Fruit fly (Drosophila melanogaster) whole organism, embryonic: ENCODE data around the gene CG42726.
A peak's percentile ranks its signal among the peaks of the same experiment; 100 is the strongest.

ENCODE experiments used
- ATbp ChIP-seq: fragments of 200-800 bp; sonication (Bioruptor generic); optimal IDR thresholded peaks from 2 replicates; lab custom pipeline; 2017; ENCODE audit warnings: missing biosample characterization, mild to moderate bottlenecking, missing genetic modification characterization, missing genetic modification reagents
- Atf-2 ChIP-seq: fragments of 200-800 bp; sonication (Bioruptor generic); optimal IDR thresholded peaks from 2 replicates; lab custom pipeline; 2016; ENCODE audit warnings: missing biosample characterization, missing genetic modification characterization
- Atf6 ChIP-seq: fragments of 200-800 bp; sonication (Bioruptor generic); IDR thresholded peaks from 2 replicates; pipeline ENCODE4 v1.3.6; 2022; ENCODE audit warnings: missing biosample characterization, missing genetic modification characterization
- Awh ChIP-seq: fragments of 200-800 bp; sonication (Bioruptor generic); IDR thresholded peaks from 2 replicates; pipeline ENCODE4, ENCODE4 v1.3.6; 2022; ENCODE audit warnings: missing biosample characterization, missing genetic modification characterization
- Blimp-1 ChIP-seq: fragments of 200-800 bp; sonication (Bioruptor generic); optimal IDR thresholded peaks from 3 replicates; lab custom pipeline; 2018; ENCODE audit warnings: missing biosample characterization, missing genetic modification characterization, mild to moderate bottlenecking, moderate library complexity, missing genetic modification reagents
- BtbVII ChIP-seq: fragments of 200-800 bp; sonication (Bioruptor generic); optimal IDR thresholded peaks from 3 replicates; lab custom pipeline; 2017; ENCODE audit warnings: missing biosample characterization, mild to moderate bottlenecking, missing genetic modification characterization
- CG11456 ChIP-seq: fragments of 200-800 bp; sonication (Bioruptor generic); IDR thresholded peaks from 3 replicates; pipeline ENCODE4 v1.3.6; 2022; ENCODE audit warnings: missing biosample characterization, missing genetic modification characterization
- CG11723 ChIP-seq: fragments of 200-800 bp; sonication (Bioruptor generic); optimal IDR thresholded peaks from 2 replicates; lab custom pipeline; 2017; ENCODE audit warnings: missing biosample characterization, mild to moderate bottlenecking, missing genetic modification characterization
- CG12104 ChIP-seq: fragments of 200-800 bp; sonication (Bioruptor generic); optimal IDR thresholded peaks from 3 replicates; lab custom pipeline; 2016; ENCODE audit warnings: missing biosample characterization, missing genetic modification characterization
- CG12769 ChIP-seq: fragments of 200-800 bp; sonication (Bioruptor generic); optimal IDR thresholded peaks from 2 replicates; lab custom pipeline; 2019; ENCODE audit warnings: missing biosample characterization, mild to moderate bottlenecking, missing genetic modification characterization, moderate library complexity
- CG1602 ChIP-seq: fragments of 200-800 bp; sonication (Bioruptor generic); optimal IDR thresholded peaks from 3 replicates; lab custom pipeline; 2016; ENCODE audit warnings: missing biosample characterization, missing genetic modification characterization
- CG18599 ChIP-seq: fragments of 200-800 bp; sonication (Bioruptor generic); optimal IDR thresholded peaks from 3 replicates; lab custom pipeline; 2017; ENCODE audit warnings: missing biosample characterization, missing genetic modification characterization, mild to moderate bottlenecking, moderate library complexity, missing genetic modification reagents
- CG30020 ChIP-seq: fragments of 200-800 bp; optimal IDR thresholded peaks from 2 replicates; lab custom pipeline; 2019; ENCODE audit warnings: missing biosample characterization, mild to moderate bottlenecking, missing genetic modification characterization, moderate library complexity
- CG3163 ChIP-seq: fragments of 200-800 bp; sonication (Bioruptor generic); optimal IDR thresholded peaks from 3 replicates; lab custom pipeline; 2016; ENCODE audit warnings: missing biosample characterization, missing genetic modification characterization
- CG6689 ChIP-seq: fragments of 200-800 bp; sonication (Bioruptor generic); IDR thresholded peaks from 2 replicates; pipeline ENCODE4 v1.3.6; 2022; ENCODE audit warnings: missing biosample characterization, missing genetic modification characterization
- CG6791 ChIP-seq: fragments of 200-800 bp; sonication (Bioruptor generic); IDR thresholded peaks from 3 replicates; pipeline ENCODE4 v1.3.6; 2022; ENCODE audit warnings: missing biosample characterization, missing genetic modification characterization; ENCODE audit not compliant: partially characterized antibody
- CG8089 ChIP-seq: fragments of 200-800 bp; sonication (Bioruptor generic); optimal IDR thresholded peaks from 3 replicates; lab custom pipeline; 2016; ENCODE audit warnings: missing biosample characterization, missing genetic modification characterization
- CG8290 ChIP-seq, 3 experiments: fragments of 200-800 bp; sonication (Bioruptor generic); optimal IDR thresholded peaks; 2 replicates each; lab custom pipeline; 2016 to 2019; ENCODE audit warnings: missing biosample characterization in 3 of 3, missing genetic modification characterization in 3 of 3, mild to moderate bottlenecking in 2 of 3, moderate library complexity in 1 of 3
- CG9437 ChIP-seq: fragments of 200-800 bp; sonication (Bioruptor generic); optimal IDR thresholded peaks from 2 replicates; lab custom pipeline; 2018; ENCODE audit warnings: missing biosample characterization, mild to moderate bottlenecking, missing genetic modification characterization
- CG9817 ChIP-seq: fragments of 200-800 bp; sonication (Bioruptor generic); optimal IDR thresholded peaks from 2 replicates; lab custom pipeline; 2018; ENCODE audit warnings: missing biosample characterization, mild to moderate bottlenecking, missing genetic modification characterization, moderate library complexity
- CHES-1-like ChIP-seq: fragments of 200-800 bp; sonication (Bioruptor generic); optimal IDR thresholded peaks from 2 replicates; lab custom pipeline; 2016; ENCODE audit warnings: missing biosample characterization, missing genetic modification characterization
- Elba2 ChIP-seq: fragments of 200-800 bp; sonication (Bioruptor generic); optimal IDR thresholded peaks from 3 replicates; lab custom pipeline; 2016; ENCODE audit warnings: missing biosample characterization, missing genetic modification characterization
- Gug ChIP-seq: fragments of 200-800 bp; sonication (Bioruptor generic); IDR thresholded peaks from 4 replicates; pipeline ENCODE4 v1.3.6; 2022; ENCODE audit warnings: missing biosample characterization, missing genetic modification characterization
- HmgZ ChIP-seq: fragments of 200-800 bp; sonication (Bioruptor generic); optimal IDR thresholded peaks from 2 replicates; lab custom pipeline; 2018; ENCODE audit warnings: missing biosample characterization, mild to moderate bottlenecking, missing genetic modification characterization
- Hr78 ChIP-seq, 2 experiments: fragments of 200-800 bp in 1 of 2; fragments of >200 bp in 1 of 2; sonication (Bioruptor generic) in 1 of 2; optimal IDR thresholded peaks; 2 replicates each; lab custom pipeline; 2017 to 2019; ENCODE audit warnings: missing biosample characterization in 2 of 2, missing genetic modification characterization in 2 of 2, mild to moderate bottlenecking in 1 of 2, moderate library complexity in 1 of 2
- Med ChIP-seq: fragments of 200-800 bp; sonication (Bioruptor generic); peaks from one replicate; lab custom pipeline; 2016; ENCODE audit warnings: missing biosample characterization, missing genetic modification characterization, mild to moderate bottlenecking, inconsistent platforms, moderate library complexity
- Sox100B ChIP-seq: fragments of 200-800 bp; sonication (Bioruptor generic); optimal IDR thresholded peaks from 3 replicates; lab custom pipeline; 2018; ENCODE audit warnings: missing biosample characterization, mild to moderate bottlenecking, missing genetic modification characterization
- Sry-δ ChIP-seq: fragments of 200-800 bp; sonication (Bioruptor generic); optimal IDR thresholded peaks from 2 replicates; lab custom pipeline; 2016; ENCODE audit warnings: missing biosample characterization, missing genetic modification characterization
- Taf1 ChIP-seq: fragments of 200-800 bp; sonication (Bioruptor generic); IDR thresholded peaks from 2 replicates; pipeline ENCODE4 v1.3.6; 2022; ENCODE audit warnings: missing biosample characterization, missing genetic modification characterization
- Usf ChIP-seq: fragments of 200-800 bp; sonication (Bioruptor generic); optimal IDR thresholded peaks from 2 replicates; lab custom pipeline; 2017; ENCODE audit warnings: missing genotype, missing biosample characterization, missing genetic modification characterization
- YL-1 ChIP-seq: fragments of 200-800 bp; sonication (Bioruptor generic); optimal IDR thresholded peaks from 3 replicates; lab custom pipeline; 2017; ENCODE audit warnings: missing biosample characterization, mild to moderate bottlenecking, missing genetic modification characterization
- ab ChIP-seq: fragments of 200-800 bp; sonication (Bioruptor generic); optimal IDR thresholded peaks from 2 replicates; lab custom pipeline; 2016; ENCODE audit warnings: missing biosample characterization, missing genetic modification characterization
- abd-A ChIP-seq: fragments of 200-800 bp; sonication (Bioruptor generic); optimal IDR thresholded peaks from 3 replicates; lab custom pipeline; 2019; ENCODE audit warnings: missing biosample characterization, mild to moderate bottlenecking, missing genetic modification characterization, moderate library complexity
- amos ChIP-seq: fragments of 200-800 bp; sonication (Bioruptor generic); IDR thresholded peaks from 2 replicates; pipeline ENCODE4 v1.3.6; 2022; ENCODE audit warnings: missing biosample characterization, missing genetic modification characterization; ENCODE audit not compliant: partially characterized antibody
- cwo ChIP-seq: fragments of 200-800 bp; sonication (Bioruptor generic); optimal IDR thresholded peaks from 3 replicates; lab custom pipeline; 2017; ENCODE audit warnings: missing biosample characterization, missing genetic modification characterization, mild to moderate bottlenecking, moderate library complexity, missing genetic modification reagents
- da ChIP-seq: fragments of 200-800 bp; sonication (Bioruptor generic); optimal IDR thresholded peaks from 2 replicates; lab custom pipeline; 2016; ENCODE audit warnings: missing biosample characterization, missing genetic modification characterization
- esg ChIP-seq: fragments of 200-800 bp; sonication (Bioruptor generic); conservative IDR thresholded peaks from 2 replicates; pipeline ENCODE4 v1.3.6; 2022; ENCODE audit warnings: missing biosample characterization, missing genetic modification characterization
- fd96Cb ChIP-seq: fragments of 200-800 bp; sonication (Bioruptor generic); optimal IDR thresholded peaks from 2 replicates; lab custom pipeline; 2018; ENCODE audit warnings: missing biosample characterization, mild to moderate bottlenecking, missing genetic modification characterization, moderate library complexity
- fru ChIP-seq: fragments of >200 bp; optimal IDR thresholded peaks from 2 replicates; lab custom pipeline; 2017
- lov ChIP-seq, 2 experiments: fragments of 200-800 bp in 1 of 2; fragments of >200 bp in 1 of 2; sonication (Bioruptor generic) in 1 of 2; IDR thresholded peaks in 1 of 2; optimal IDR thresholded peaks in 1 of 2; 2 replicates in 1 of 2; 3 replicates in 1 of 2; pipeline versions ENCODE4 v1.3.6 to Lab custom; 2017 to 2022; ENCODE audit warnings: missing biosample characterization in 1 of 2, missing genetic modification characterization in 1 of 2
- mld ChIP-seq: fragments of 200-800 bp; sonication (Bioruptor generic); IDR thresholded peaks from 3 replicates; pipeline ENCODE4 v1.3.6; 2022; ENCODE audit warnings: missing biosample characterization, missing genetic modification characterization; ENCODE audit not compliant: partially characterized antibody
- psq ChIP-seq: fragments of 200-800 bp; sonication (Bioruptor generic); optimal IDR thresholded peaks from 2 replicates; lab custom pipeline; 2017; ENCODE audit warnings: missing biosample characterization, missing genetic modification characterization
- pzg ChIP-seq: fragments of 200-800 bp; sonication (Bioruptor generic); optimal IDR thresholded peaks from 3 replicates; lab custom pipeline; 2018; ENCODE audit warnings: missing biosample characterization, mild to moderate bottlenecking, missing genetic modification characterization, moderate library complexity
- toy ChIP-seq: fragments of 200-800 bp; sonication (Bioruptor generic); IDR thresholded peaks from 2 replicates; pipeline ENCODE4 v1.3.6; 2022; ENCODE audit warnings: missing biosample characterization, missing genetic modification characterization
- unpg ChIP-seq: fragments of 200-800 bp; sonication (Bioruptor generic); optimal IDR thresholded peaks from 3 replicates; lab custom pipeline; 2018; ENCODE audit warnings: missing biosample characterization, mild to moderate bottlenecking, missing genetic modification characterization, moderate library complexity

Gene CG42726

DNA sequence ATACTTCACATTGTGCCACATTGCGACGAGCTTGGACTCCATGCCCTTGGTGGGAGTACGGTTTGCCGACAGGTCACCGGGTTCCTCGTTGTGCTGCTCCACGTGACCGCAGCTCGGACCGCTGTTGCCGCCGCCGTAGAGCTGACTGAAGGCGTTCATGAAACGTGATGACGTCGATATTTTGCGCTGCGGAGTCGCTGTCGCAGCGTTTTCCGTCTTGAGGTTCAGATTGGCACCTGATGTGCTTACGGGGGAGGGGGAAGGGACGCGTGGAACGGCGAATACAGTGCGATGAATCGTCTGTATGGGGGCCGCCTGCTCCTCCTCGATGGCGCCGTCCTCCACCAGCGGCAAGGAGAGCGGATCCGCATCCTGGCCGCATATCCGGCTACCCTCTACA lies 8.3 kb downstream of the CG42726 start:
- 0 out of 2 replicates have a peak, but pooled peaks have one; percentile 5 for TF ChIP-seq amos (GFP tag; lab: Robert Waterston, UW)
- TF ChIP-seq CG11723 (GFP tag; lab: Kevin White, UChicago): no peak
- TF ChIP-seq fru (lab: Kevin White, UChicago): no peak
- TF ChIP-seq mld (GFP tag; lab: Robert Waterston, UW): no peak
- TF ChIP-seq lov (optimal IDR thresholded peaks at IDR 0.05; lab: Kevin White, UChicago): no peak
- TF ChIP-seq lov (GFP tag; IDR thresholded peaks at IDR 0.05; lab: Robert Waterston, UW): 0 out of 3 replicates have a peak, but pooled peaks have one; percentile 22

DNA sequence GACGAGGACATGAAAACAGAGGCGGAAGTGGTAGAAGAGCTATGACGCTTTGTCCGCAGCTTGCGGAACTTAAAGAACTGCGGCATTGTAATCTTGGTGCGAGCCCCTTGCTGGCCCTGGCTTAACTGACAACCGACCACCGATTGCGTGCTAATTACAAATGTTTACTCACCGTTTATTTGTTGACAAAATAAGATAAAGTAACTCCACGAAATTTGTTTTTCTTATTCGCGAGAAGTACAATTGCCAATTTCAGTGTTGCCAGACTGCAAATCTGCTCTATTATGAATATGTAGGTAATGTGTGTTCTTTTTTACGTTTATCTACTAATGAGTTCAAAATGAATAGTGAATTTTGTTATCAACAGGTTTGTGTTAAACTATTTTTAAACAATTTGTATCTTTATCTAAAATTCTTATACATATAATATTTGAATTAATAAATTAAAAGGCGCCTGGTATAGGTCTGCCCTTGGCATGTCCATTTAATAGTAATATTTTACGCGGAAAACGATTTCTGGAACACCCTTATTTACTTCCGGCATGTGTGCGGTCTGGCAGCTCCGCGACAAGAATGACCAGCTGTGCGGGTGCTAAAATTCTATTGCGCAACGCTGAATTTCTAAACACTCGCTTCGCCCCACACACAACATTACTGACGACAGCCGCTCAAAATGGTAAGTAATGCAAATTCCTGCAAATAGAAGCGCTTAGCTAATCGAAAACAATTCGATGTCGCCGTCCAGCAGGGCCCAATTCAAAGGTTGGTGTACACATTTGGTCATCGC lies 9.0 kb downstream of the CG42726 start, which contains the start of the genes Atg4b and Hibch:
Gene Atg4b (minus strand): TSS at position 280 of the 787 bp plus-strand sequence.
Gene Hibch (plus strand): TSS at position 585 of the 787 bp plus-strand sequence.
- TF ChIP-seq CG12104 (GFP tag; lab: Kevin White, UChicago): peak; percentile 79
- TF ChIP-seq toy (GFP tag; lab: Robert Waterston, UW): peak; percentile 50; the same call in 1 of the 2 replicates
- peak; percentile 94 for TF ChIP-seq CG6689 (GFP tag; lab: Robert Waterston, UW)
- TF ChIP-seq da: no peak
- no peak for TF ChIP-seq ab
- TF ChIP-seq Sry-δ (GFP tag; lab: Kevin White, UChicago): peak; percentile 8
- TF ChIP-seq CG9437 (GFP tag; lab: Kevin White, UChicago): peak; percentile 72
- TF ChIP-seq CG9817 (tag; lab: Kevin White, UChicago): peak; percentile 90
- TF ChIP-seq BtbVII (GFP tag; lab: Kevin White, UChicago): peak; percentile 84
- peak; percentile 76 for TF ChIP-seq Blimp-1
- TF ChIP-seq HmgZ (tag; lab: Kevin White, UChicago): peak; percentile 77
- no peak for TF ChIP-seq CG8089
- peak; percentile 90 for TF ChIP-seq CG11456 (GFP tag; lab: Robert Waterston, UW)
- peak; percentile 82 for TF ChIP-seq CG1602 (GFP tag; lab: Kevin White, UChicago)
- peak; percentile 83; the same call in 1 of the 2 replicates for TF ChIP-seq Atf6 (GFP tag; lab: Robert Waterston, UW)
- peak; percentile 81 for TF ChIP-seq Gug
- peak; percentile 94 for TF ChIP-seq YL-1 (GFP tag; lab: Kevin White, UChicago)
- TF ChIP-seq Usf (GFP tag; lab: Kevin White, UChicago): peak; percentile 52
- TF ChIP-seq Elba2: peak; percentile 84
- peak; percentile 80 for TF ChIP-seq unpg (GFP tag; lab: Kevin White, UChicago)
- peak; percentile 91 for TF ChIP-seq CG18599 (GFP tag; lab: Kevin White, UChicago)
- no peak for TF ChIP-seq CG6791 (GFP tag; lab: Robert Waterston, UW)
- peak; percentile 61; the same call in 1 of the 2 replicates for TF ChIP-seq Taf1 (GFP tag; lab: Robert Waterston, UW)
- no peak for TF ChIP-seq Sox100B (GFP tag; lab: Kevin White, UChicago)
- TF ChIP-seq CG12769: no peak
- peak; percentile 79 for TF ChIP-seq cwo
- no peak for TF ChIP-seq Atf-2
- TF ChIP-seq fd96Cb (tag; lab: Kevin White, UChicago): peak; percentile 82
- peak; percentile 47 for TF ChIP-seq pzg (GFP tag; lab: Kevin White, UChicago)
- no peak for TF ChIP-seq abd-A (tag; lab: Kevin White, UChicago)
- 0 out of 2 replicates have a peak, but pooled peaks have one; percentile 47 for TF ChIP-seq Awh
- TF ChIP-seq psq (GFP tag; lab: Kevin White, UChicago): peak; percentile 20
- peak; percentile 70 for TF ChIP-seq Med (GFP tag; lab: Kevin White, UChicago)
- TF ChIP-seq CG8290 (GFP tag; optimal IDR thresholded peaks at IDR 0.05; lab: Kevin White, UChicago): no peak
- peak; percentile 48 to 54 for TF ChIP-seq CG8290 (tag; optimal IDR thresholded peaks at IDR 0.05; lab: Kevin White, UChicago)
- peak; percentile 59 for TF ChIP-seq ATbp (GFP tag; lab: Kevin White, UChicago)
- TF ChIP-seq esg (GFP tag; lab: Robert Waterston, UW): peak; percentile 76
- no peak for TF ChIP-seq Hr78 (GFP tag; optimal IDR thresholded peaks at IDR 0.05; lab: Kevin White, UChicago)
- no peak for TF ChIP-seq CG3163 (GFP tag; lab: Kevin White, UChicago)
- TF ChIP-seq CHES-1-like: peak; percentile 5
- TF ChIP-seq CG30020 (tag; lab: Kevin White, UChicago): peak; percentile 79
